Worm (Caenorhabditis elegans) whole organism, young adult: ENCODE data around the gene smut-1.
"Not testable (repeated sequence)": the region's sequence is repeated elsewhere in the genome, so short reads cannot be mapped to it uniquely, and the experiment has no call there.

Experiments
- B0019.2 ChIP-seq: fragments of 200-800 bp; sonication (Bioruptor generic); conservative IDR thresholded peaks from 2 replicates; pipeline ENCODE4 v1.3.6; 2022; ENCODE audit warnings: missing genetic modification reagents, missing genetic modification characterization, missing compliant biosample characterization
- D2030.7 ChIP-seq: fragments of 200-800 bp; sonication (Bioruptor generic); IDR thresholded peaks from 2 replicates; pipeline ENCODE4 v1.3.6; 2022; ENCODE audit warnings: missing genetic modification reagents, missing genetic modification characterization, missing compliant biosample characterization
- F10E7.11 ChIP-seq: sonication (generic microtip); optimal IDR thresholded peaks from 2 replicates; lab custom pipeline; 2017; ENCODE audit warnings: mild to moderate bottlenecking, missing genetic modification characterization, moderate library complexity, missing compliant biosample characterization
- F33H1.4 ChIP-seq: fragments of 200-800 bp; sonication (Bioruptor generic); IDR thresholded peaks from 2 replicates; pipeline ENCODE4 v1.3.6; 2022; ENCODE audit warnings: missing genetic modification reagents, missing genetic modification characterization, missing compliant biosample characterization
- F39B2.1 ChIP-seq: fragments of 200-800 bp; sonication (Bioruptor generic); IDR thresholded peaks from 2 replicates; pipeline ENCODE4 v1.3.6; 2022; ENCODE audit warnings: missing genetic modification reagents, missing genetic modification characterization, missing compliant biosample characterization
- aptf-2 ChIP-seq: fragments of 200-800 bp; sonication (Bioruptor generic); conservative IDR thresholded peaks from 2 replicates; pipeline ENCODE4 v1.3.6; 2022; ENCODE audit warnings: missing genetic modification reagents, missing genetic modification characterization, missing compliant biosample characterization
- attf-6 ChIP-seq: fragments of 200-800 bp; sonication (Bioruptor generic); IDR thresholded peaks from 2 replicates; pipeline ENCODE4 v1.3.6; 2022; ENCODE audit warnings: missing genetic modification reagents, missing genetic modification characterization, missing compliant biosample characterization
- bed-1 ChIP-seq: fragments of 200-800 bp; sonication (Bioruptor generic); IDR thresholded peaks from 2 replicates; pipeline ENCODE4 v1.3.6; 2022; ENCODE audit warnings: missing genetic modification reagents, missing genetic modification characterization, missing compliant biosample characterization
- ceh-100 ChIP-seq: fragments of 200-800 bp; sonication (Bioruptor generic); IDR thresholded peaks from 2 replicates; pipeline ENCODE4 v1.3.6; 2022; ENCODE audit warnings: missing genetic modification reagents, missing genetic modification characterization, missing compliant biosample characterization
- ceh-91 ChIP-seq: fragments of 200-800 bp; sonication (Bioruptor generic); IDR thresholded peaks from 2 replicates; pipeline ENCODE4 v1.3.6; 2022; ENCODE audit warnings: missing genetic modification reagents, missing genetic modification characterization, missing compliant biosample characterization
- dox-1 ChIP-seq: fragments of 200-800 bp; sonication (Bioruptor generic); IDR thresholded peaks from 2 replicates; pipeline ENCODE4 v1.3.6; 2022; ENCODE audit warnings: missing genetic modification reagents, missing genetic modification characterization, missing compliant biosample characterization
- dpff-1 ChIP-seq: sonication (generic microtip); optimal IDR thresholded peaks from 2 replicates; lab custom pipeline; 2017; ENCODE audit warnings: mild to moderate bottlenecking, missing genetic modification characterization, missing compliant biosample characterization
- efl-1 ChIP-seq: fragments of 150-350 bp; optimal IDR thresholded peaks from 2 replicates; lab custom pipeline; 2014; ENCODE audit warnings: missing biosample characterization, missing genetic modification reagents, missing genetic modification characterization
- egrh-3 ChIP-seq: fragments of 200-800 bp; sonication (Bioruptor generic); IDR thresholded peaks from 2 replicates; pipeline ENCODE4 v1.3.6; 2022; ENCODE audit warnings: missing genetic modification reagents, missing genetic modification characterization, missing compliant biosample characterization
- ets-4 ChIP-seq: fragments of 200-800 bp; sonication (Bioruptor generic); optimal IDR thresholded peaks from 2 replicates; lab custom pipeline; 2018; ENCODE audit warnings: mild to moderate bottlenecking, missing genetic modification characterization, missing compliant biosample characterization
- fkh-3 ChIP-seq: sonication (generic microtip); optimal IDR thresholded peaks from 2 replicates; lab custom pipeline; 2016; ENCODE audit warnings: mild to moderate bottlenecking, missing genetic modification characterization, missing compliant biosample characterization
- hsf-1 ChIP-seq: fragments of 200-800 bp; sonication (Bioruptor generic); IDR thresholded peaks from 2 replicates; pipeline ENCODE4 v1.3.6; 2022; ENCODE audit warnings: missing genetic modification reagents, missing genetic modification characterization, missing compliant biosample characterization
- lin-40 ChIP-seq: sonication (generic microtip); optimal IDR thresholded peaks from 2 replicates; lab custom pipeline; 2016; ENCODE audit warnings: missing genetic modification characterization, mild to moderate bottlenecking, missing compliant biosample characterization, missing genotype, missing genetic modification reagents
- lin-54 ChIP-seq: fragments of 200-800 bp; sonication (Bioruptor generic); optimal IDR thresholded peaks from 2 replicates; lab custom pipeline; 2018; ENCODE audit warnings: mild to moderate bottlenecking, missing genetic modification characterization, missing compliant biosample characterization
- madf-6 ChIP-seq: fragments of 200-800 bp; sonication (Bioruptor generic); IDR thresholded peaks from 2 replicates; pipeline ENCODE4 v1.3.6; 2022; ENCODE audit warnings: missing genetic modification reagents, missing genetic modification characterization, missing compliant biosample characterization
- madf-8 ChIP-seq: fragments of 200-800 bp; sonication (Bioruptor generic); conservative IDR thresholded peaks from 2 replicates; pipeline ENCODE4 v1.3.6; 2022; ENCODE audit warnings: missing genetic modification reagents, missing genetic modification characterization, missing compliant biosample characterization
- sdz-38 ChIP-seq: sonication (generic microtip); optimal IDR thresholded peaks from 2 replicates; lab custom pipeline; 2016; ENCODE audit warnings: missing genotype, missing genetic modification characterization, missing compliant biosample characterization
- snpc-1.3 ChIP-seq: sonication (generic microtip); optimal IDR thresholded peaks from 2 replicates; lab custom pipeline; 2017; ENCODE audit warnings: missing genetic modification characterization, mild to moderate bottlenecking, missing compliant biosample characterization, antibody characterized with exemption, moderate library complexity, missing genotype, missing genetic modification reagents; ENCODE audit not compliant: insufficient read depth
- zfh-2 ChIP-seq: fragments of 200-800 bp; sonication (Bioruptor generic); conservative IDR thresholded peaks from 2 replicates; pipeline ENCODE4 v1.3.6; 2022; ENCODE audit warnings: missing genetic modification reagents, missing genetic modification characterization, missing compliant biosample characterization
- ztf-3 ChIP-seq: fragments of 200-800 bp; sonication (Bioruptor generic); optimal IDR thresholded peaks from 2 replicates; lab custom pipeline; 2018; ENCODE audit warnings: mild to moderate bottlenecking, missing genetic modification characterization, missing compliant biosample characterization

Gene smut-1

ce11 chrV:6067112-6067511 is 29.8 kb upstream of the smut-1 start, which contains the start of gene srh-10:
Gene srh-10, minus strand, starts transcription at chrV:6067140.
- no peak for TF ChIP-seq attf-6 (GFP tag; lab: Robert Waterston, UW)
- no peak for TF ChIP-seq sdz-38
- no peak for TF ChIP-seq fkh-3 (tag; lab: Kevin White, UChicago)
- no peak for TF ChIP-seq ztf-3
- no peak for TF ChIP-seq F10E7.11 (tag; lab: Kevin White, UChicago)
- no peak for TF ChIP-seq zfh-2 (GFP tag; lab: Robert Waterston, UW)
- no peak for TF ChIP-seq B0019.2 (GFP tag; lab: Robert Waterston, UW)

- not testable (repeated sequence) for TF ChIP-seq madf-8, bed-1, ceh-100 (GFP tag; lab: Robert Waterston, UW)
These were observed 26.9 kb upstream of the smut-1 start, which contains the start of gene fbxa-214 for ce11 chrV:6069968-6070367. Gene fbxa-214, minus strand, starts transcription at chrV:6070068.

DNA sequence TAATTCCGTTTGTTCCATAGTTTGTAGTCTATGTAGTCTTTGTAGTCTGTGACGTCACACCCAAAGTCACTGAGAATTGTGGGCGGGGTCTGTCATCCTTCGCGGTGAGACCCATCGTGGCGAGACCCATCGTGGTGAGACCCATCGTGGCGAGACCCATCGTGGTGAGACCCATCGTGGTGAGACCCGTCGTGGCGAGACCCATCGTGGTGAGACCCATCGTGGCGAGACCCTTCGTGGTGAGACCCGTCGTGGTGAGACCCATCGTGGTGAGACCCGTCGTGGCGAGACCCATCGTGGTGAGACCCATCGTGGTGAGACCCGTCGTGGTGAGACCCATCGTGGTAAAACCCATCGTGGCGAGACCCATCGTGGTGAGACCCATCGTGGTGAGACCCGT is 25.4 kb upstream of the smut-1 start:
- TF ChIP-seq egrh-3 (GFP tag; lab: Robert Waterston, UW) (peak; percentile 87; the same call in 1 of the 2 replicates), D2030.7 (peak; percentile 21; the same call in 1 of the 2 replicates), F33H1.4 (GFP tag; lab: Robert Waterston, UW) (peak; percentile 73), madf-8 (GFP tag; lab: Robert Waterston, UW) (peak; percentile 41)

DNA sequence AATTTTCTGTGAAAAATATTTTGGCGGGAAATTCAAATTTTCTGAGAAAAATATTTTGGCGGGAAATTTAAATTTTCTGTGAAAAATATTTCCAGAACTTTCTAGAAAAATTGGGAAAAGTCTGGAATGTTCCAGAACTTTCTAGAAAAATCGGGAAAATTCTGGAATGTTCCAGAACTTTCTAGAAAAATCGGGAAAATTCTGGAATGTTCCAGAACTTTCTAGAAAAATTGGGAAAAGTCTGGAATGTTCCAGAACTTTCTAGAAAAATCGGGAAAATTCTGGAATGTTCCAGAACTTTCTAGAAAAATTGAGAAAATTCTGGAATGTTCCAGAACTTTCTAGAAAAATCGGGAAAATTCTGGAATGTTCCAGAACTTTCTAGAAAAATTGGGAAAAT is 24.7 kb upstream of the smut-1 start:
- 0 out of 2 replicates have a peak, but pooled peaks have one; percentile 10 for TF ChIP-seq D2030.7
- peak; percentile 66 for TF ChIP-seq dox-1 (GFP tag; lab: Robert Waterston, UW)
- TF ChIP-seq egrh-3 (GFP tag; lab: Robert Waterston, UW) = peak; percentile 65
- TF ChIP-seq hsf-1 (GFP tag; lab: Robert Waterston, UW) = peak; percentile 99

DNA sequence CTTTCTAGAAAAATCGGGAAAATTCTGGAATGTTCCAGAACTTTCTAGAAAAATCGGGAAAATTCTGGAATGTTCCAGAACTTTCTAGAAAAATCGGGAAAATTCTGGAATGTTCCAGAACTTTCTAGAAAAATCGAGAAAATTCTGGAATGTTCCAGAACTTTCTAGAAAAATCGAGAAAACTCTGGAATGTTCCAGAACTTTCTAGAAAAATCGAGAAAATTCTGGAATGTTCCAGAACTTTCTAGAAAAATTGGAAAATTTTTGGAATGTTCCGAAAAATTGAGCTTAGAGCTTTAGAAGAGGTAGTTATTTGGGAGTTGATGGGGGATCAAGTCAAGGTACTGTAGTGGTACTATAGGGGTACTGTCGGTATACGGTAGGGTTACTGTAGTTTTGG is 7.9 kb upstream of the smut-1 start:
- TF ChIP-seq dox-1 (GFP tag; lab: Robert Waterston, UW) (0 out of 2 replicates have a peak, but pooled peaks have one; percentile 32), madf-6 (GFP tag; lab: Robert Waterston, UW) (peak; percentile 30; the same call in 1 of the 2 replicates), hsf-1 (GFP tag; lab: Robert Waterston, UW) (peak; percentile 97)

DNA sequence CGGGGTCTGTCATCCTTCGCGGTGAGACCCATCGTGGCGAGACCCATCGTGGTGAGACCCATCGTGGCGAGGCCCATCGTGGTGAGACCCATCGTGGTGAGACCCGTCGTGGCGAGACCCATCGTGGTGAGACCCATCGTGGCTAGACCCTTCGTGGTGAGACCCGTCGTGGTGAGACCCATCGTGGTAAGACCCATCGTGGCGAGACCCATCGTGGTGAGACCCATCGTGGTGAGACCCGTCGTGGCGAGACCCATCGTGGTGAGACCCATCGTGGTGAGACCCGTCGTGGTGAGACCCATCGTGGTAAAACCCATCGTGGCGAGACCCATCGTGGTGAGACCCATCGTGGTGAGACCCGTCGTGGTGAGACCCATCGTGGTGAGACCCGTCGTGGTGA is 5.3 kb upstream of the smut-1 start:
- TF ChIP-seq egrh-3 (GFP tag; lab: Robert Waterston, UW) (0 out of 2 replicates have a peak, but pooled peaks have one; percentile 54), F33H1.4 (GFP tag; lab: Robert Waterston, UW) (peak; percentile 57)

- no peak for TF ChIP-seq dpff-1 (tag; lab: Kevin White, UChicago)
- no peak for TF ChIP-seq madf-8 (GFP tag; lab: Robert Waterston, UW)
- no peak for TF ChIP-seq snpc-1.3
- no peak for TF ChIP-seq ceh-91 (GFP tag; lab: Robert Waterston, UW)
- TF ChIP-seq F39B2.1 (GFP tag; lab: Robert Waterston, UW) = no peak
- TF ChIP-seq egrh-3 (GFP tag; lab: Robert Waterston, UW) = no peak
- TF ChIP-seq lin-54 (GFP tag; lab: Kevin White, UChicago) = no peak
- TF ChIP-seq ztf-3 = no peak
- no peak for TF ChIP-seq efl-1
- no peak for TF ChIP-seq ets-4 (GFP tag; lab: Kevin White, UChicago)
- no peak for TF ChIP-seq aptf-2 (GFP tag; lab: Robert Waterston, UW)
- TF ChIP-seq lin-40 = no peak
- TF ChIP-seq, all 124 proteins: peak for 0
These were observed 1.1 kb upstream of the smut-1 start, which contains the start of gene Y38A10A.7 for ce11 chrV:6095829-6096228. Gene Y38A10A.7, plus strand, starts transcription at chrV:6096197.
